Fruit fly (Drosophila melanogaster) whole organism, prepupa: ENCODE measurements around the gene BNIP3.

Experiments
- CG10631 ChIP-seq: fragments of 200-800 bp; sonication (Bioruptor generic); optimal IDR thresholded peaks from 2 replicates; lab custom pipeline; 2016; ENCODE audit warnings: missing biosample characterization, missing genetic modification characterization
- CG11762 ChIP-seq: fragments of 200-800 bp; sonication (Bioruptor generic); optimal IDR thresholded peaks from 3 replicates; lab custom pipeline; 2016; ENCODE audit warnings: missing biosample characterization, missing genetic modification characterization; ENCODE audit not compliant: insufficient read depth
- CG11902 ChIP-seq: fragments of 200-800 bp; sonication (Bioruptor generic); optimal IDR thresholded peaks from 3 replicates; lab custom pipeline; 2016; ENCODE audit warnings: missing biosample characterization, missing genetic modification characterization
- CG15336 ChIP-seq: fragments of 200-800 bp; sonication (Bioruptor generic); IDR thresholded peaks from 2 replicates; pipeline ENCODE4 v1.3.6; 2022; ENCODE audit warnings: missing biosample characterization, missing genetic modification characterization
- CG16779 ChIP-seq: fragments of 200-800 bp; sonication (Bioruptor generic); optimal IDR thresholded peaks from 3 replicates; lab custom pipeline; 2017; ENCODE audit warnings: missing biosample characterization, mild to moderate bottlenecking, missing genetic modification characterization
- CG3032 ChIP-seq: fragments of 200-800 bp; optimal IDR thresholded peaks from 2 replicates; lab custom pipeline; 2019; ENCODE audit warnings: missing biosample characterization, mild to moderate bottlenecking, missing genetic modification characterization, moderate library complexity
- CG31627 ChIP-seq: fragments of 200-800 bp; sonication (Bioruptor generic); optimal IDR thresholded peaks from 3 replicates; lab custom pipeline; 2016; ENCODE audit warnings: missing biosample characterization, missing genetic modification characterization
- CG32006 ChIP-seq: fragments of 200-800 bp; sonication (Bioruptor generic); optimal IDR thresholded peaks from 3 replicates; lab custom pipeline; 2017; ENCODE audit warnings: missing biosample characterization, mild to moderate bottlenecking, missing genetic modification characterization
- CG34406 ChIP-seq: fragments of 200-800 bp; sonication (Bioruptor generic); optimal IDR thresholded peaks from 3 replicates; lab custom pipeline; 2016; ENCODE audit warnings: missing biosample characterization, missing genetic modification characterization
- CG3919 ChIP-seq: fragments of 200-800 bp; sonication (Bioruptor generic); optimal IDR thresholded peaks from 3 replicates; lab custom pipeline; 2016; ENCODE audit warnings: missing biosample characterization, missing genetic modification characterization
- CG4318 ChIP-seq: fragments of 200-800 bp; sonication (Bioruptor generic); optimal IDR thresholded peaks from 3 replicates; lab custom pipeline; 2017; ENCODE audit warnings: missing biosample characterization, mild to moderate bottlenecking, missing genetic modification characterization
- CG6163 ChIP-seq: fragments of 200-800 bp; sonication (Bioruptor generic); IDR thresholded peaks from 3 replicates; pipeline ENCODE4 v1.3.6; 2022; ENCODE audit warnings: missing biosample characterization, missing genetic modification characterization
- CG6276 ChIP-seq: fragments of 200-800 bp; sonication (Bioruptor generic); optimal IDR thresholded peaks from 2 replicates; lab custom pipeline; 2017; ENCODE audit warnings: missing biosample characterization, mild to moderate bottlenecking, missing genetic modification characterization
- CG6792 ChIP-seq: fragments of 200-800 bp; sonication (Bioruptor generic); optimal IDR thresholded peaks from 3 replicates; lab custom pipeline; 2016; ENCODE audit warnings: missing biosample characterization, missing genetic modification characterization
- CG6854 ChIP-seq: fragments of 200-800 bp; sonication (Bioruptor generic); optimal IDR thresholded peaks from 2 replicates; lab custom pipeline; 2017; ENCODE audit warnings: missing biosample characterization, mild to moderate bottlenecking, missing genetic modification characterization
- CG7368 ChIP-seq: fragments of 200-800 bp; sonication (Bioruptor generic); optimal IDR thresholded peaks from 3 replicates; lab custom pipeline; 2016; ENCODE audit warnings: missing biosample characterization, missing genetic modification characterization
- CG8319 ChIP-seq: fragments of 200-800 bp; sonication (Bioruptor generic); optimal IDR thresholded peaks from 3 replicates; lab custom pipeline; 2016; ENCODE audit warnings: missing biosample characterization, missing genetic modification characterization
- CG8632 ChIP-seq: fragments of 200-800 bp; sonication (Bioruptor generic); optimal IDR thresholded peaks from 3 replicates; lab custom pipeline; 2016; ENCODE audit warnings: missing biosample characterization, missing genetic modification characterization
- Eip78C ChIP-seq: fragments of 200-800 bp; sonication (Bioruptor generic); peaks from one replicate; lab custom pipeline; 2016; ENCODE audit warnings: missing biosample characterization, missing genetic modification characterization
- Eip93F ChIP-seq: fragments of 200-800 bp; sonication (Bioruptor generic); optimal IDR thresholded peaks from 2 replicates; lab custom pipeline; 2016; ENCODE audit warnings: missing biosample characterization, mild to moderate bottlenecking, missing genetic modification characterization
- Ets21C ChIP-seq: fragments of 200-800 bp; sonication (Bioruptor generic); optimal IDR thresholded peaks from 3 replicates; lab custom pipeline; 2016; ENCODE audit warnings: missing biosample characterization, missing genetic modification characterization
- Ets96B ChIP-seq: fragments of 200-800 bp; optimal IDR thresholded peaks from 2 replicates; lab custom pipeline; 2019; ENCODE audit warnings: missing biosample characterization, mild to moderate bottlenecking, missing genetic modification characterization, moderate library complexity
- Gug ChIP-seq: fragments of 200-800 bp; sonication (Bioruptor generic); IDR thresholded peaks from 2 replicates; pipeline ENCODE4 v1.3.6; 2022; ENCODE audit warnings: missing biosample characterization, missing genetic modification characterization
- Hr39 ChIP-seq: fragments of 200-800 bp; sonication (Bioruptor generic); optimal IDR thresholded peaks from 2 replicates; lab custom pipeline; 2016; ENCODE audit warnings: missing biosample characterization, missing genetic modification characterization
- Hr4 ChIP-seq: fragments of 200-800 bp; sonication (Bioruptor generic); optimal IDR thresholded peaks from 3 replicates; lab custom pipeline; 2016; ENCODE audit warnings: missing biosample characterization, missing genetic modification characterization
- Lpt ChIP-seq: fragments of 200-800 bp; sonication (Bioruptor generic); optimal IDR thresholded peaks from 3 replicates; lab custom pipeline; 2016; ENCODE audit warnings: missing biosample characterization, missing genetic modification characterization
- Met ChIP-seq: fragments of 200-800 bp; sonication (Bioruptor generic); optimal IDR thresholded peaks from 3 replicates; lab custom pipeline; 2016; ENCODE audit warnings: missing biosample characterization, missing genetic modification characterization
- OdsH ChIP-seq: fragments of 200-800 bp; sonication (Bioruptor generic); optimal IDR thresholded peaks from 3 replicates; lab custom pipeline; 2016; ENCODE audit warnings: missing biosample characterization, missing genetic modification characterization
- achi ChIP-seq: fragments of 200-800 bp; sonication (Bioruptor generic); optimal IDR thresholded peaks from 3 replicates; lab custom pipeline; 2016; ENCODE audit warnings: missing biosample characterization, missing genetic modification characterization
- acj6 ChIP-seq: fragments of 200-800 bp; sonication (Bioruptor generic); optimal IDR thresholded peaks from 3 replicates; lab custom pipeline; 2016; ENCODE audit warnings: missing biosample characterization, missing genetic modification characterization
- cyc ChIP-seq: fragments of 200-800 bp; sonication (Bioruptor generic); optimal IDR thresholded peaks from 3 replicates; lab custom pipeline; 2016; ENCODE audit warnings: missing biosample characterization, missing genetic modification characterization
- dac ChIP-seq: fragments of 200-800 bp; sonication (Bioruptor generic); optimal IDR thresholded peaks from 2 replicates; lab custom pipeline; 2017; ENCODE audit warnings: missing biosample characterization, mild to moderate bottlenecking, missing genetic modification characterization
- dsx ChIP-seq: fragments of 200-800 bp; optimal IDR thresholded peaks from 3 replicates; lab custom pipeline; 2019; ENCODE audit warnings: missing biosample characterization, mild to moderate bottlenecking, missing genetic modification characterization, moderate library complexity; ENCODE audit not compliant: poor library complexity, severe bottlenecking
- eg ChIP-seq: fragments of 200-800 bp; sonication (Bioruptor generic); IDR thresholded peaks from 3 replicates; pipeline ENCODE4 v1.3.6; 2022; ENCODE audit warnings: missing biosample characterization, missing genetic modification characterization
- esn ChIP-seq: fragments of 200-800 bp; sonication (Bioruptor generic); optimal IDR thresholded peaks from 2 replicates; lab custom pipeline; 2016; ENCODE audit warnings: missing biosample characterization, mild to moderate bottlenecking, missing genetic modification characterization, moderate library complexity
- fd59A ChIP-seq: fragments of 200-800 bp; sonication (Bioruptor generic); optimal IDR thresholded peaks from 2 replicates; lab custom pipeline; 2017; ENCODE audit warnings: missing biosample characterization, mild to moderate bottlenecking, missing genetic modification characterization, missing genetic modification reagents
- fd85E ChIP-seq: fragments of 200-800 bp; sonication (Bioruptor generic); optimal IDR thresholded peaks from 3 replicates; lab custom pipeline; 2016; ENCODE audit warnings: missing biosample characterization, missing genetic modification characterization
- fkh ChIP-seq: fragments of 200-800 bp; sonication (Bioruptor generic); optimal IDR thresholded peaks from 3 replicates; lab custom pipeline; 2017; ENCODE audit warnings: missing biosample characterization, mild to moderate bottlenecking, missing genetic modification characterization, moderate library complexity
- net ChIP-seq: fragments of 200-800 bp; sonication (Bioruptor generic); optimal IDR thresholded peaks from 3 replicates; lab custom pipeline; 2016; ENCODE audit warnings: missing biosample characterization, missing genetic modification characterization
- pdm3 ChIP-seq: fragments of 200-800 bp; sonication (Bioruptor generic); optimal IDR thresholded peaks from 3 replicates; lab custom pipeline; 2016; ENCODE audit warnings: missing biosample characterization, missing genetic modification characterization
- salr ChIP-seq, 2 experiments: fragments of 200-800 bp; sonication (Bioruptor generic); optimal IDR thresholded peaks; 3 replicates each; lab custom pipeline; 2016 to 2018; ENCODE audit warnings: missing biosample characterization in 2 of 2, missing genetic modification characterization in 2 of 2, mild to moderate bottlenecking in 1 of 2
- ss ChIP-seq, 2 experiments: fragments of 200-800 bp; sonication (Bioruptor generic); optimal IDR thresholded peaks; 2 replicates in 1 of 2; 3 replicates in 1 of 2; lab custom pipeline; 2017 to 2018; ENCODE audit warnings: mild to moderate bottlenecking in 2 of 2, missing biosample characterization in 2 of 2, missing genetic modification characterization in 2 of 2, moderate library complexity in 1 of 2

Gene BNIP3

dm6 chr3L:20473021-20473799 lies 46.0 kb downstream of the BNIP3 start, which contains the start of the genes CG32428 and CG5969 (continued):
- TF ChIP-seq CG8632 (peak; percentile 75), CG6792 (peak; percentile 60), CG4318 (GFP tag; lab: Kevin White, UChicago) (peak; percentile 68), CG3032 (tag; lab: Kevin White, UChicago) (peak; percentile 84), CG6276 (GFP tag; lab: Kevin White, UChicago) (peak; percentile 56), dsx (GFP tag; lab: Kevin White, UChicago) (peak; percentile 64), CG6854 (GFP tag; lab: Kevin White, UChicago) (no peak), ss (GFP tag; optimal IDR thresholded peaks at IDR 0.05; lab: Kevin White, UChicago) (peak; percentile 38 to 64), fd85E (GFP tag; lab: Kevin White, UChicago) (peak; percentile 33), CG6163 (peak; percentile 88), salr (GFP tag; optimal IDR thresholded peaks at IDR 0.05; lab: Kevin White, UChicago) (peak; percentile 27 to 52), Hr39 (GFP tag; lab: Kevin White, UChicago) (peak; percentile 51), CG34406 (GFP tag; lab: Kevin White, UChicago) (peak; percentile 80), Ets21C (peak; percentile 34), pdm3 (GFP tag; lab: Kevin White, UChicago) (peak; percentile 62), CG11902 (GFP tag; lab: Kevin White, UChicago) (peak; percentile 58), CG7368 (GFP tag; lab: Kevin White, UChicago) (peak; percentile 61), Hr4 (GFP tag; lab: Kevin White, UChicago) (peak; percentile 62), CG8319 (GFP tag; lab: Kevin White, UChicago) (peak; percentile 28), fd59A (no peak), dac (GFP tag; lab: Kevin White, UChicago) (peak; percentile 16), Gug (GFP tag; lab: Robert Waterston, UW) (peak; percentile 71), Met (GFP tag; lab: Kevin White, UChicago) (peak; percentile 47), net (GFP tag; lab: Kevin White, UChicago) (peak; percentile 57), Eip78C (GFP tag; lab: Kevin White, UChicago) (peak; percentile 78), Eip93F (peak; percentile 64), esn (GFP tag; lab: Kevin White, UChicago) (peak; percentile 62), CG15336 (GFP tag; lab: Robert Waterston, UW) (peak; percentile 83), Ets96B (peak; percentile 75)

dm6 chr3L:20472607-20473006 lies 46.6 kb downstream of the BNIP3 start:
- TF ChIP-seq OdsH (GFP tag; lab: Kevin White, UChicago) (no peak), salr (GFP tag; optimal IDR thresholded peaks at IDR 0.05; lab: Kevin White, UChicago) (no peak), CG34406 (GFP tag; lab: Kevin White, UChicago) (no peak), CG16779 (tag; lab: Kevin White, UChicago) (no peak), cyc (GFP tag; lab: Kevin White, UChicago) (no peak), CG7368 (GFP tag; lab: Kevin White, UChicago) (no peak)

dm6 chr3L:20471499-20472313 lies 47.5 kb downstream of the BNIP3 start:
- peak; percentile 38 for TF ChIP-seq acj6 (GFP tag; lab: Kevin White, UChicago)
- peak; percentile 5 for TF ChIP-seq dsx (GFP tag; lab: Kevin White, UChicago)
- peak; percentile 12 for TF ChIP-seq CG10631
- peak; percentile 75 for TF ChIP-seq Eip78C (GFP tag; lab: Kevin White, UChicago)
- peak; percentile 96 for TF ChIP-seq fkh (GFP tag; lab: Kevin White, UChicago)
- peak; percentile 0 for TF ChIP-seq CG11762 (GFP tag; lab: Kevin White, UChicago)
- peak; percentile 23 for TF ChIP-seq Lpt (GFP tag; lab: Kevin White, UChicago)
- peak; percentile 35; the same call in 1 of the 3 replicates for TF ChIP-seq eg
- no peak for TF ChIP-seq CG8319 (GFP tag; lab: Kevin White, UChicago)
- peak; percentile 1 for TF ChIP-seq OdsH (GFP tag; lab: Kevin White, UChicago)
- TF ChIP-seq Eip93F = no peak
- TF ChIP-seq pdm3 (GFP tag; lab: Kevin White, UChicago) = peak; percentile 18
- peak; percentile 34 for TF ChIP-seq Hr4 (GFP tag; lab: Kevin White, UChicago)
- peak; percentile 5 for TF ChIP-seq CG34406 (GFP tag; lab: Kevin White, UChicago)
- peak; percentile 49 for TF ChIP-seq CG3032 (tag; lab: Kevin White, UChicago)
- no peak for TF ChIP-seq ss (GFP tag; optimal IDR thresholded peaks at IDR 0.05; lab: Kevin White, UChicago)
- peak; percentile 35 for TF ChIP-seq CG3919 (GFP tag; lab: Kevin White, UChicago)
- peak; percentile 10 for TF ChIP-seq esn (GFP tag; lab: Kevin White, UChicago)
- no peak for TF ChIP-seq Hr39 (GFP tag; lab: Kevin White, UChicago)
- TF ChIP-seq CG31627 (GFP tag; lab: Kevin White, UChicago) = no peak
- TF ChIP-seq CG32006 (GFP tag; lab: Kevin White, UChicago) = peak; percentile 22
- peak; percentile 24 for TF ChIP-seq achi (GFP tag; lab: Kevin White, UChicago)
